Worm (Caenorhabditis elegans): Measurements from ENCODE around the gene Y39B6A.27.
A peak's percentile ranks its signal among the peaks of the same experiment; 100 is the strongest.
"Not testable (repeated sequence)": the region's sequence is repeated elsewhere in the genome, so short reads cannot be mapped to it uniquely, and the experiment has no call there.

The Y39B6A.27 gene

ce11 chrV:19014273-19014672 is 17.3 kb upstream of the Y39B6A.27 start, which contains the start of gene Y39B6A.30:
Y39B6A.30 (plus strand) TSS chrV:19014573.
- not testable (repeated sequence) for TF ChIP-seq nhr-237 (tag; optimal IDR thresholded peaks at IDR 0.05); ceh-32 (tag; optimal IDR thresholded peaks at IDR 0.05; ENCODE audit: poor library complexity); lim-7 (GFP tag; IDR thresholded peaks at IDR 0.05)

ce11 chrV:19014940-19015339 is 16.6 kb upstream of the Y39B6A.27 start:
- TF ChIP-seq ceh-28 (tag; optimal IDR thresholded peaks at IDR 0.05), result peak; percentile 65

- peak; percentile 85 for TF ChIP-seq ceh-28 (tag; optimal IDR thresholded peaks at IDR 0.05)
- TF ChIP-seq aha-1 (tag), result peak; percentile 68
- TF ChIP-seq ces-1 (GFP tag; optimal IDR thresholded peaks at IDR 0.05), result no peak
These were observed 12.3 kb upstream of the Y39B6A.27 start for ce11 chrV:19019239-19019638.

DNA sequence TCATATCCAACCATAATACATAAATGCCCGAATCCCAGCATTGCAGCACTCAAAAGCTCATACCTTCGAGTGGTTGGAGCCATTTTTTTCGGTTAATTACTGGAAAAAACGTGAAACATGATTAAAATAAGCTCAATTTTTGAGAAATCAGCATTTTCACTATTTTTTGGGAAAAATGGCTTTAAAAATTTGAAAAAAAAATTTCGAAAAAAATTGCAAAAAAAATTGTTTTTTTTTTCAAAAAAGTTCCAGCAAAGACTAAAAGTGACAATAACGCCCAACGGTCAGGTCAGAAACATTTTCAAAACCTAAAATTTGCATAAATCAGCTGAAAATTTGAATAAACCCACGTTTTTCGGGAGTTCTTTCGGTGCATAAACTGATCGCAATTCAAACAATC is 6.9 kb upstream of the Y39B6A.27 start, which contains the start of gene Y39B6A.29:
Gene Y39B6A.29 (minus strand): TSS at position 101 of the 400 bp plus-strand sequence.
- TF ChIP-seq snpc-4 (tag; optimal IDR thresholded peaks at IDR 0.05) (no peak), ceh-82 (tag; optimal IDR thresholded peaks at IDR 0.05) (no peak), madf-5 (GFP tag; IDR thresholded peaks at IDR 0.05) (no peak), lsy-2 (tag; optimal IDR thresholded peaks at IDR 0.05) (no peak), mes-2 (tag; optimal IDR thresholded peaks at IDR 0.05; ENCODE audit: poor library complexity, severe bottlenecking) (no peak), pha-4 (GFP tag; IDR thresholded peaks at IDR 0.05) (no peak), pha-4 (tag; optimal IDR thresholded peaks at IDR 0.05) (no peak), nhr-48 (tag; optimal IDR thresholded peaks at IDR 0.05) (no peak), hlh-11 (tag; optimal IDR thresholded peaks at IDR 0.05) (no peak), mdl-1 (tag; optimal IDR thresholded peaks at IDR 0.05) (no peak), D1046.2 (GFP tag; IDR thresholded peaks at IDR 0.05) (no peak), nhr-10 (tag; optimal IDR thresholded peaks at IDR 0.05) (no peak), mxl-3 (GFP tag; optimal IDR thresholded peaks at IDR 0.05) (no peak), dpl-1 (GFP tag; optimal IDR thresholded peaks at IDR 0.05) (no peak), rbr-2 (tag; optimal IDR thresholded peaks at IDR 0.05) (no peak), dmd-6 (GFP tag; IDR thresholded peaks at IDR 0.05) (no peak), R02D3.7 (tag; optimal IDR thresholded peaks at IDR 0.05) (no peak), Y5F2A.4 (GFP tag; optimal IDR thresholded peaks at IDR 0.05) (no peak), ctbp-1 (GFP tag; IDR thresholded peaks at IDR 0.05) (no peak)

DNA sequence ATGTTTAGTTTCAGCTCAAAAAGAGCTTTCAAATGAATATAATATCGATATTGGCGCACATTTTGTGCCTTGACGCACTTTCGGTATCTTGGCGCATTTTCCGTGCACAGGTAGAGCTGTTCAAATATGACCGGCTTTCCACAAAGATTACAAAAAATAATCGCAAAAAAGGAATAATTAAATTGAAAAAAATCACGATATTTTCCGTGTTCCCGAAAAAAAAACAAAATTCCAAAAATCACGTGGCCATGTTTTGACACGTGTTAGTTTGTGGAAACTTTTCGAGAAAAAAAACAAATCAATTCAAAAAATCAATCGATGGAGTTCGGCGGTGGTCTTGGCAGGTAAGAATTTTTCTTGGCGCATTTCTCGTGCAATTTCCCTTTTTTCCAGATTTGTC is 5.4 kb upstream of the Y39B6A.27 start, which contains the start of gene Y39B6A.25:
Gene Y39B6A.25 (plus strand): TSS at position 301 of the 400 bp plus-strand sequence.
- TF ChIP-seq mes-2 (tag; optimal IDR thresholded peaks at IDR 0.05; ENCODE audit: poor library complexity, severe bottlenecking), result no peak
- TF ChIP-seq F49E8.2 (tag; optimal IDR thresholded peaks at IDR 0.05; ENCODE audit: borderline replicate concordance), result no peak
- no peak for TF ChIP-seq ceh-62 (tag; optimal IDR thresholded peaks at IDR 0.05)
- peak in 1 of 2 experiments; percentile 56 for TF ChIP-seq unc-62 (GFP tag; optimal IDR thresholded peaks at IDR 0.05 in 1 of 2)
- TF ChIP-seq unc-62 (tag; optimal IDR thresholded peaks at IDR 0.05), result no peak
- no peak for TF ChIP-seq snpc-1.2 (GFP tag; IDR thresholded peaks at IDR 0.05)

- TF ChIP-seq aha-1 (tag) (peak; percentile 45), dmd-6 (GFP tag; IDR thresholded peaks at IDR 0.05) (no peak), madf-5 (GFP tag; IDR thresholded peaks at IDR 0.05) (no peak), dmd-9 (GFP tag; IDR thresholded peaks at IDR 0.05) (no peak), jun-1 (tag; optimal IDR thresholded peaks at IDR 0.05) (no peak), zfp-3 (GFP tag; conservative IDR thresholded peaks at IDR 0.05) (no peak), mes-2 (tag; optimal IDR thresholded peaks at IDR 0.05; ENCODE audit: poor library complexity, severe bottlenecking) (no peak), daf-19 (GFP tag; conservative IDR thresholded peaks at IDR 0.05) (no peak), tag-97 (GFP tag; IDR thresholded peaks at IDR 0.05) (no peak), cey-2 (tag; optimal IDR thresholded peaks at IDR 0.05; ENCODE audit: borderline replicate concordance, insufficient read depth) (no peak), ZK546.5 (tag; optimal IDR thresholded peaks at IDR 0.05) (no peak), spr-1 (tag; optimal IDR thresholded peaks at IDR 0.05) (no peak), Y5F2A.4 (GFP tag; optimal IDR thresholded peaks at IDR 0.05) (no peak), ceh-28 (tag; optimal IDR thresholded peaks at IDR 0.05) (peak; percentile 97), dve-1 (tag; optimal IDR thresholded peaks at IDR 0.05; ENCODE audit: insufficient read depth) (no peak), nhr-6 (tag; optimal IDR thresholded peaks at IDR 0.05) (no peak)
These were observed 4.2 kb upstream of the Y39B6A.27 start for ce11 chrV:19027338-19027737.
